Worm (Caenorhabditis elegans) whole organism, early embryonic: ENCODE data around the gene F36A4.1.

Source experiments
- B0310.2 ChIP-seq: sonication (generic microtip); optimal IDR thresholded peaks from 2 replicates; lab custom pipeline; 2016; ENCODE audit warnings: mild to moderate bottlenecking, missing genetic modification characterization, missing compliant biosample characterization
- F13C5.2 ChIP-seq: sonication (generic microtip); optimal IDR thresholded peaks from 2 replicates; lab custom pipeline; 2017; ENCODE audit warnings: mild to moderate bottlenecking, missing genetic modification characterization, inconsistent platforms, missing compliant biosample characterization
- aly-1 ChIP-seq: sonication (generic microtip); optimal IDR thresholded peaks from 2 replicates; lab custom pipeline; 2016; ENCODE audit warnings: missing genetic modification characterization, missing compliant biosample characterization
- ama-1 ChIP-seq: fragments of 150-350 bp; optimal IDR thresholded peaks from 2 replicates; lab custom pipeline; 2014
- ceh-13 ChIP-seq: fragments of 200-800 bp; sonication (Bioruptor generic); optimal IDR thresholded peaks from 2 replicates; lab custom pipeline; 2018; ENCODE audit warnings: mild to moderate bottlenecking, missing genetic modification characterization, missing compliant biosample characterization
- ceh-36 ChIP-seq: sonication (generic microtip); optimal IDR thresholded peaks from 2 replicates; lab custom pipeline; 2016; ENCODE audit warnings: missing genetic modification characterization, inconsistent platforms, missing compliant biosample characterization
- ets-7 ChIP-seq: sonication (generic microtip); optimal IDR thresholded peaks from 2 replicates; lab custom pipeline; 2016; ENCODE audit warnings: missing genotype, missing genetic modification characterization, missing compliant biosample characterization
- flt-1 ChIP-seq: fragments of 200-800 bp; sonication (Bioruptor generic); IDR thresholded peaks from 2 replicates; pipeline ENCODE4 v1.3.6; 2022; ENCODE audit warnings: missing genetic modification characterization, missing compliant biosample characterization
- hmbx-1 ChIP-seq: sonication (generic microtip); optimal IDR thresholded peaks from 2 replicates; lab custom pipeline; 2016; ENCODE audit warnings: mild to moderate bottlenecking, missing genetic modification characterization, missing compliant biosample characterization
- hmg-4 ChIP-seq: fragments of 200-800 bp; sonication (Bioruptor generic); optimal IDR thresholded peaks from 2 replicates; lab custom pipeline; 2018; ENCODE audit warnings: mild to moderate bottlenecking, missing genetic modification characterization, missing compliant biosample characterization
- hnd-1 ChIP-seq: sonication (generic microtip); optimal IDR thresholded peaks from 2 replicates; lab custom pipeline; 2016; ENCODE audit warnings: missing genetic modification characterization, missing compliant biosample characterization
- pes-1 ChIP-seq: fragments of 200-800 bp; sonication (Bioruptor generic); IDR thresholded peaks from 2 replicates; pipeline ENCODE4 v1.3.6; 2022; ENCODE audit warnings: missing genetic modification reagents, missing genetic modification characterization, missing compliant biosample characterization
- scrt-1 ChIP-seq: fragments of 200-800 bp; sonication (Bioruptor generic); IDR thresholded peaks from 2 replicates; pipeline ENCODE4 v1.3.6; 2022; ENCODE audit warnings: missing genetic modification characterization, missing compliant biosample characterization
- sea-1 ChIP-seq: fragments of 200-800 bp; sonication (Bioruptor generic); conservative IDR thresholded peaks from 2 replicates; pipeline ENCODE4 v1.3.6; 2022; ENCODE audit warnings: missing genetic modification characterization, missing compliant biosample characterization
- tbx-11 ChIP-seq: fragments of 200-800 bp; sonication (Bioruptor generic); IDR thresholded peaks from 2 replicates; pipeline ENCODE4 v1.3.6; 2022; ENCODE audit warnings: missing genetic modification characterization, missing compliant biosample characterization
- tbx-37 ChIP-seq: fragments of 200-800 bp; sonication (Bioruptor generic); conservative IDR thresholded peaks from 2 replicates; pipeline ENCODE4 v1.3.6; 2022; ENCODE audit warnings: missing genetic modification reagents, missing genetic modification characterization, missing compliant biosample characterization
- tra-4 ChIP-seq: sonication (generic microtip); optimal IDR thresholded peaks from 2 replicates; lab custom pipeline; 2017; ENCODE audit warnings: missing genetic modification characterization, missing compliant biosample characterization

The F36A4.1 gene

DNA sequence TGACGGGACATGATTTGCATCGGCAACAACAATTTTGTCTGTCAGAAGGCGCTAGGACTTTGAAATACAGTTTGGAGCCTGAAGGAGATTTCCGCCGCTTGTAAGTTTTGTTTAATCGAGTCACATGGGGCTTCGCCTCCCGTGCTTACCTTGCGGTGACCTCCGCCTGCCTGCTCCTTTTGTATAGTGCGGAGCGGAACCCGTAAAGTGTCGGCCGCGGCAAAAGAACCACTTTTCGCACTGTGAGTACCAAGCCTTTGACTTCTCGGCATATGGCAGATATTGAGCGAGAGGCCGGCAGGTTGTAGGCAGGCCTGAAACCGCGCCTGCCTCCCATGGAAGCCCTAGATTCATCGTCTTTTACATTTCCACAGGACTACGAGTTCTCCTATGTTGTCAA is 6.3 kb upstream of the F36A4.1 start:
- TF ChIP-seq tbx-37 (GFP tag; lab: Robert Waterston, UW) (no peak), flt-1 (no peak), hmg-4 (GFP tag; lab: Kevin White, UChicago) (no peak), B0310.2 (tag; lab: Kevin White, UChicago) (no peak), ceh-13 (GFP tag; lab: Kevin White, UChicago) (no peak), pes-1 (GFP tag; lab: Robert Waterston, UW) (no peak), hnd-1 (tag; lab: Kevin White, UChicago) (no peak)

DNA sequence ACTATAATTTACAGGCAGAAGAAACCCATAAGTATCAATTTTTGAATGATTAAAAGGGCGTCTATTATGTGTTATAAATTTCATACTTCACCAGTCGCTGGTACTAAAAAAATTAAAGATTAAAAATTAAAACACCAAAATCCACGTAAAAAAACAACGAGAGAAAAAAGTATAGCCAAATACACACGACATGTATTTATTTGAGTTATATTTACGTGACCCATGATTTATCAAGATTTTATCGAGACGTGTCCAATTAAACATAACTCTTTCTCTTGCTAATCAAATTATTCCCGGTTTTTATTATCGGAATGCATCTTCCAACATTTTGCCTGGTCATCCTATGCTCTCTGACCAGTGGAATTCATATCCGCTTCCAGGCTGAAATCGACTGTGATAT is 4.9 kb upstream of the F36A4.1 start, which contains the start of gene F36A4.4:
Gene F36A4.4, plus strand, starts transcription at position 301 of the 400 bp plus-strand sequence.
- no peak for TF ChIP-seq sea-1 (GFP tag; lab: Robert Waterston, UW)
- TF ChIP-seq hmg-4 (GFP tag; lab: Kevin White, UChicago) = no peak
- no peak for TF ChIP-seq ceh-13 (GFP tag; lab: Kevin White, UChicago)
- no peak for TF ChIP-seq tbx-11 (GFP tag; lab: Robert Waterston, UW)
- no peak for TF ChIP-seq hnd-1 (tag; lab: Kevin White, UChicago)
- no peak for TF ChIP-seq pes-1 (GFP tag; lab: Robert Waterston, UW)
- no peak for TF ChIP-seq hmbx-1
- no peak for TF ChIP-seq scrt-1 (GFP tag; lab: Robert Waterston, UW)
- TF ChIP-seq aly-1 = no peak
- no peak for TF ChIP-seq flt-1

DNA sequence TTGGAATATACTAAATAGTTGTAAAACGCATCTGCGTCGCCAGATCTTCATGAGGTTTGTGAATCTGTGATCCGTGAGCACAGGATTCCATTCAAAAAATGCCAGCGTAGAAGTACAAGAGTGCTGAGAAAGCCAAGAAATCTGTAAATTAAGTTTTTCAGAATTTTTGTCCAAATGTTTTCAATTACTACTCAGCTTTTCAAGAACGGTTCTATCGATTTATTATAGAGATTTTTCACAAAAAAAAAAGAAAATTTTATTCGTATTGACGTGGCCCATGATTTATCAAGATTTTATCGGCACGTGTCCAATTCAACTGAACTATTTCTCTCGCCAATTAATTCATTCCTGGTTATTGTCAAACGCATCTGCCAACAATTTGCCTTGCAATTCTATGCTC is 3.0 kb upstream of the F36A4.1 start, which contains the start of gene F36A4.3:
Gene F36A4.3, plus strand, starts transcription at position 301 of the 400 bp plus-strand sequence.
- TF ChIP-seq hmg-4 (GFP tag; lab: Kevin White, UChicago) (no peak), B0310.2 (tag; lab: Kevin White, UChicago) (no peak), hmbx-1 (no peak), tra-4 (tag; lab: Kevin White, UChicago) (no peak), tbx-11 (GFP tag; lab: Robert Waterston, UW) (no peak), ama-1 (lab: Kevin White, UChicago) (no peak), sea-1 (GFP tag; lab: Robert Waterston, UW) (no peak), flt-1 (no peak), tbx-37 (GFP tag; lab: Robert Waterston, UW) (no peak), aly-1 (no peak), hnd-1 (tag; lab: Kevin White, UChicago) (no peak), pes-1 (GFP tag; lab: Robert Waterston, UW) (no peak), ceh-13 (GFP tag; lab: Kevin White, UChicago) (no peak), F13C5.2 (no peak), scrt-1 (GFP tag; lab: Robert Waterston, UW) (no peak), ceh-36 (tag; lab: Kevin White, UChicago) (no peak), ets-7 (tag; lab: Kevin White, UChicago) (no peak)

DNA sequence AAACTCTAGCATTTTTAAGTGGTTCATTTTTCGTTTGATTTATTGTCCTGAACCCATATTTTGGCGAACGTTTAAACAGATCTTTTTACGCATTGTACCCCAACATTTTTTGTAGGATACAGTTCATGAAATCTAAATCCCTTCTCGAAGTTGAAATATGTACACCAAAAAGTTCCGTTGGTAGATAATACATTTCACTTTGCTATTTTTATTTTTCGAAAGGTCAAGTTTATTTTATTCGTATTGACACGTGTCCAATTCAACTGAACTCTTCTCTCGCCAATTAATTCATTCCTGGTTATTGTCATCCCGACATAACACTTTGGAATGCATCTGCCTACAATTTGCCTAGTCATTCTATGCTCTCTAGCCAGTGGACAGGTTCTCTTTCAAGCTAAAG is 1.3 kb upstream of the F36A4.1 start, which contains the start of gene F36A4.2:
Gene F36A4.2, plus strand, starts transcription at position 301 of the 400 bp plus-strand sequence.
- TF ChIP-seq B0310.2 (tag; lab: Kevin White, UChicago) (no peak), flt-1 (no peak)

DNA sequence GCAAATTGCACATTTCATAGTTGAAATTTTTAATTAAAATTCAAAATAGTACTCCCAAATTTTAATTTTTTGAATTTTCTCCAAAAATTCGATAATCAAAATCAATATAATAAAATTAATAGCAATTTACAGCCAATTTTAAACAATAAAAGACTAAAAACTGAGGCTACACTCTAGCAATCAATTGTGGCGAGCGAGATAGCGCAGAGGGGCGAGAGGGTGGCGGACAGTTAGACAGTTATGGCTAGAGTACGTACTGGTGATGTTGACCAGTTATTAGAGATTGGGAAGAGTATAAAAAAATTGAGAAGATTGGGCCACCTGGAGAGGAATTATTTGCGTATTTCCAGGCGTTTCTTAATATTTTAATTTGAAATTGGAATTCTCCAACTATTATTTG is 5.4 kb downstream of the F36A4.1 start, which contains the start of gene nhr-78:
Gene nhr-78, minus strand, starts transcription at position 182 of the 400 bp plus-strand sequence.
- TF ChIP-seq hnd-1 (tag; lab: Kevin White, UChicago) = no peak
- TF ChIP-seq sea-1 (GFP tag; lab: Robert Waterston, UW) = no peak
- TF ChIP-seq ets-7 (tag; lab: Kevin White, UChicago) = no peak
- TF ChIP-seq aly-1 = no peak
- no peak for TF ChIP-seq tbx-37 (GFP tag; lab: Robert Waterston, UW)
- no peak for TF ChIP-seq B0310.2 (tag; lab: Kevin White, UChicago)
- TF ChIP-seq ceh-13 (GFP tag; lab: Kevin White, UChicago) = no peak
- TF ChIP-seq tbx-11 (GFP tag; lab: Robert Waterston, UW) = no peak
- no peak for TF ChIP-seq scrt-1 (GFP tag; lab: Robert Waterston, UW)
- no peak for TF ChIP-seq ceh-36 (tag; lab: Kevin White, UChicago)
- no peak for TF ChIP-seq hmbx-1
- TF ChIP-seq tra-4 (tag; lab: Kevin White, UChicago) = no peak
- TF ChIP-seq hmg-4 (GFP tag; lab: Kevin White, UChicago) = no peak
- no peak for TF ChIP-seq F13C5.2
- no peak for TF ChIP-seq flt-1

DNA sequence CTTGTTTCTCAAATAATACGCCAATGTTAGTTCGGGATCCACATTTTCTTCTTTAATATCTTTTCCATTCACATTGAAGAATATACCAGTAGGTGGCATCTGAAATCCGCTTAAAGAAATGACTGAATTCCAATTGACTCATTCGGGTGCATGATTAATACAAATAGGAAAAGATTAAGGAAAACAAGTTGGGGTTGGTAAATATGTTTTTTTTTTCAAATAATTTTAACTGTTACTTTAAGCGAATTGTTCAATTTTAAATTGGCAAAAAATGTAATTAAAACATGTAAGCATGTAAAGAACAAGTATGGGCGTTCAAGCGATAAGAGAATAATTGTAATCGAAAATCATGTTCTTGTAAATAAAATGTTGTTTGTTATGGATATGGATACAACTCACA is 11.8 kb downstream of the F36A4.1 start, which contains the start of gene F15E6.6:
Gene F15E6.6, minus strand, starts transcription at position 101 of the 400 bp plus-strand sequence.
- TF ChIP-seq ama-1 (lab: Kevin White, UChicago) (no peak), ceh-13 (GFP tag; lab: Kevin White, UChicago) (no peak), hmbx-1 (no peak), F13C5.2 (no peak), tra-4 (tag; lab: Kevin White, UChicago) (no peak), ceh-36 (tag; lab: Kevin White, UChicago) (no peak), sea-1 (GFP tag; lab: Robert Waterston, UW) (no peak)

DNA sequence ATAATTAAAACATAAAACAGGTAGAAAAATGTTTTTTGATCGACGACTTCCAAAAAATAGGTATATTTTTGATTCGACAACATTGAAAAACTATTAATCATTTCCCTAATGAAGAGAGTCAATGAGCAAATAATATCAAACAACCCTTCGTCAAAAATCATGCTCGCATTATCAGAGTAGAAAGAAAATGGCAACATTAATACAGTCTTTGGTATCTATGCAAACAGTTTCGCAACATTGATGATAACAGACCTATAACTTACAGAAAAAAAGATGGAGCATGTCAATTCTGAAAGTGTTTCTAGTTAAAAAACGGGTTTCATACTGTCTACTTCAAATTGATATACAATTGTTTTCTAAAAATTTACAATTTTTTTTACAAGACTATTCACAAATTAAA is 12.7 kb downstream of the F36A4.1 start:
- TF ChIP-seq tbx-11 (GFP tag; lab: Robert Waterston, UW) = no peak
- no peak for TF ChIP-seq tra-4 (tag; lab: Kevin White, UChicago)
- TF ChIP-seq ceh-36 (tag; lab: Kevin White, UChicago) = no peak
- TF ChIP-seq F13C5.2 = no peak
- TF ChIP-seq ets-7 (tag; lab: Kevin White, UChicago) = no peak
- TF ChIP-seq scrt-1 (GFP tag; lab: Robert Waterston, UW) = no peak

DNA sequence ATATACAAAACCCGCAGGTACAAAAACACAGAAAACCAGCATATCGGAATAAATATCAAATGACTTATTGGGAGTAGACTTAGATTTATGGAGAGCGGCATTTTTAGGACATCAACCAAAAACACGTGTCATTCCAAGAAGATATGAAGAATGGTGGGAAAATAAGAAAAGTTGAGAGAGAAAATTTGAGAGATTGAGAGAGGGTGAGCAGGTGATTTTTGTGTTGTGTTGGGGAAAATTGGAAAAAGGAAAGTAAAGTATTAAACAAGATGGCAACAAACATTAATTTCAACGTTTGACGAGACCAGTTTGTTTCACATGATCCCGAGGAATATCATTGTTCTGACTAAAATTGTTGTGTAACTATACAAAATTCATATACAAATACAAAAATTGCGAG is 16.1 kb downstream of the F36A4.1 start, which contains the start of gene srv-4:
Gene srv-4, minus strand, starts transcription at position 101 of the 400 bp plus-strand sequence.
- no peak for TF ChIP-seq hmbx-1
- no peak for TF ChIP-seq hmg-4 (GFP tag; lab: Kevin White, UChicago)
- no peak for TF ChIP-seq B0310.2 (tag; lab: Kevin White, UChicago)
- TF ChIP-seq ets-7 (tag; lab: Kevin White, UChicago) = no peak
- TF ChIP-seq aly-1 = no peak
- no peak for TF ChIP-seq F13C5.2
- TF ChIP-seq ama-1 (lab: Kevin White, UChicago) = no peak
- TF ChIP-seq pes-1 (GFP tag; lab: Robert Waterston, UW) = no peak
- TF ChIP-seq ceh-13 (GFP tag; lab: Kevin White, UChicago) = no peak
- no peak for TF ChIP-seq tbx-11 (GFP tag; lab: Robert Waterston, UW)
- TF ChIP-seq hnd-1 (tag; lab: Kevin White, UChicago) = no peak
- no peak for TF ChIP-seq tra-4 (tag; lab: Kevin White, UChicago)
- TF ChIP-seq sea-1 (GFP tag; lab: Robert Waterston, UW) = no peak
- no peak for TF ChIP-seq scrt-1 (GFP tag; lab: Robert Waterston, UW)
- no peak for TF ChIP-seq ceh-36 (tag; lab: Kevin White, UChicago)
- no peak for TF ChIP-seq flt-1
- no peak for TF ChIP-seq tbx-37 (GFP tag; lab: Robert Waterston, UW)
